Fruit fly (Drosophila melanogaster) Kc167 (cell line): Measurements from ENCODE around the gene CG12010.

ENCODE experiments used
- Myc ChIP-seq: fragments of >200 bp; optimal IDR thresholded peaks from 2 replicates; lab custom pipeline; 2017; ENCODE audit warnings: missing external identifiers
- Sin3A ChIP-seq: fragments of >200 bp; optimal IDR thresholded peaks from 2 replicates; lab custom pipeline; 2018; ENCODE audit warnings: missing external identifiers
- h ChIP-seq: fragments of >200 bp; optimal IDR thresholded peaks from 3 replicates; lab custom pipeline; 2018; ENCODE audit warnings: missing external identifiers
- insv ChIP-seq: fragments of >200 bp; optimal IDR thresholded peaks from 3 replicates; lab custom pipeline; 2018; ENCODE audit warnings: missing external identifiers
- psq ChIP-seq: fragments of >200 bp; optimal IDR thresholded peaks from 2 replicates; lab custom pipeline; 2017; ENCODE audit warnings: missing external identifiers
- ttk ChIP-seq: sonication (Bioruptor generic); optimal IDR thresholded peaks from 2 replicates; lab custom pipeline; 2017; ENCODE audit warnings: missing external identifiers

CG12010 gene

DNA sequence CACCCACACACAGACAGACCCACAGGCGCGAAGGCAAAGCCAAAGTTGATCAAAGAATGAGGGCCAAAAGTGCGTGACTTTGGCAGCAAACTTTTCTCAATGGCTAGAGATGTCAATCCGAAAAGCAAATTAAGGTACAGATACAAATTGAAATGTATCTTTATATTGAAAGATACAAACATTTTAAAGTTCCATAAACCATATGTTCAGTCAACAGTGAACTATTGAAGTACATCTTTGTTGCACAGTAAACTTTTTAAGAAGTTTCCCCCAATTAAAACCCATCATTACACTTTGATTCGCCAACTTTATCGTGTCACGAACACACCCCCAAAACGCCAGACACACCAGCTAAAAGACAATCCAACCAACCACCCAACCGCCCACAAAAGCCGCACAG is 37.6 kb downstream of the CG12010 start:
- TF ChIP-seq ttk (lab: Kevin White, UChicago) = no peak
- no peak for TF ChIP-seq Sin3A (lab: Kevin White, UChicago)
- no peak for TF ChIP-seq insv (lab: Kevin White, UChicago)
- no peak for TF ChIP-seq psq (lab: Kevin White, UChicago)
- no peak for TF ChIP-seq h (lab: Kevin White, UChicago)
- TF ChIP-seq Myc (lab: Kevin White, UChicago) = no peak

DNA sequence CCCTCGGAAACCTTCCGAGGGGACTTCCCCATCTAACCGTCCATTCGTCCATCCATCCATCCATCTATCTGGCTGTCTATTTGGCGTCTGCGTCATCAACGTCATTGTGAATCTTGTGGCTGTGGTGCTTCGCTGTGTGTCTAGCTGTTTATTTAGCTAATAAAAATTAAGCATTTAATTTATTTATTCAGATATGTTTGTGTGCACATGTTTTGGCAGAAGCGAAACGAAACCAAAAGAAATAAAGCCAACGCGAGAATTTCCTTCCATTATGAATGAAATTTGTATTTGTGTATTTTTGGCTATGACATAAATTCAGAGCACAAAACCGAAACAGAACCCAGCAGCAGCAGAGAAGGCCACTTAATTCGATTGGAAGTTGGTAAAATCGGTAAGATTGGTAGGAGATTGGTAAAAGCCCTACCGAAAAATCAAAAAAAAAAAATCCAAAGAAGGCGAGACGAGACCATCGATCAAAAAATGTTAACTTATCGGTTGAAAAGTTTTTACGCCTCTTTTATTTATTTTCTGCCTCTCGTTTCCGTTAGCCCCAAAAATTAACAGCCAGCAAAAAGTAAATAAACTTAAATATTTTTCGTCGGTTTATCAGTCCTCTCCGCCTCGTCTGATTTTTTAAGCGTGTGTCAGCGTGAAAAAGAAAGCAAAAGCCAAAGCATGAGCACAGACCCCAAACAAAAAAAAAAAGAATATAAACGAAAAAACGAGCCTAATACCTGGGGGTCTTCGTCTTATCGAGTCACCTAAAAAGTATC is 40.9 kb downstream of the CG12010 start:
- no peak for TF ChIP-seq psq (lab: Kevin White, UChicago)
- TF ChIP-seq ttk (lab: Kevin White, UChicago) = no peak
- no peak for TF ChIP-seq Sin3A (lab: Kevin White, UChicago)
- no peak for TF ChIP-seq h (lab: Kevin White, UChicago)
- TF ChIP-seq Myc (lab: Kevin White, UChicago) = no peak
- no peak for TF ChIP-seq insv (lab: Kevin White, UChicago)

DNA sequence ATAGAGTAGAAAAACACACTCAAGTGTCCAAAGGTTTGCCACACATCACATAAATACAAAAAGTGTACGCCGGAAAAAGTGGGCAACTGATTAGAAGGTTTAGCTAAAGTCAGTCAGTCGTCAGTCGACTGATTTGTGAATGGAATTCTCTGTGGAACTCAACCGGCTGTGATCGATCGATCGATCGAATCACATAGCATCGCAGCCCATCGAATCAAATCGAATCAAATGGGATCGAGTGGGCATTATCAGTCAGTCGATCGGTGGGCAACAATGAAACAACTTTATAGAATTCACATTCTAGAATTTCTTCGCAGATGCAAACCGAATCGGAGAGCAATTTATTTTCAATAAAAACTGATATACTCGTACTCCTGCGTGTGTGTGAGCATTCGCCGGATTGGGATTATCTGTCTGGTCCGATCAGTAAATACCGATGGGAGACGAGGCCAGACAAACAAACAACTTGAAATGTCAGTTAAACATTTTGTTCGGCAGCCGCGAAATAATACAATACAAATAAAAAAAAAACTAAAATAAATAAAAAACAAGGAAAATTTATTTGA is 41.6 kb downstream of the CG12010 start:
- no peak for TF ChIP-seq Sin3A (lab: Kevin White, UChicago)
- TF ChIP-seq psq (lab: Kevin White, UChicago) = no peak
- TF ChIP-seq h (lab: Kevin White, UChicago) = no peak
- no peak for TF ChIP-seq Myc (lab: Kevin White, UChicago)
- TF ChIP-seq ttk (lab: Kevin White, UChicago) = no peak
- TF ChIP-seq insv (lab: Kevin White, UChicago) = no peak

DNA sequence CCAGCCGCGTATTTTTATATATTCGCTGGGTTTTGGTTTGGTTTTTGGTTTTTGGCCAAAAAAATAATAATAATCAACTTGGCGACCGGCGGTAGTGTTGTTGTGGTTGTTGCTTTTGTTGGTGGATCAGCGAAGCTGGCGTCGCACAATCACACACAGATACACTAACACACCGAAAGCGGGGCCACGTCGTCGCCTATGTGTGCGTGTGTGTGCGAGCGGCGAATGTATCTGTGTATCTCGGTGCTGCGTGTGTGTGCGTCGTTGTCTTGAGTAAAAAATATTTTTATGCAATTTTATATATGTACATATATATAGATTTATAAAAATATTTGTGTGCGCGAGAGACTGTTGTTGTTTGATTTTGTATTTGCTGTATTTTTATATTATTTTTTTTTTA is 43.0 kb downstream of the CG12010 start:
- no peak for TF ChIP-seq h (lab: Kevin White, UChicago)
- no peak for TF ChIP-seq insv (lab: Kevin White, UChicago)
- no peak for TF ChIP-seq Myc (lab: Kevin White, UChicago)
- no peak for TF ChIP-seq ttk (lab: Kevin White, UChicago)
- no peak for TF ChIP-seq psq (lab: Kevin White, UChicago)
- no peak for TF ChIP-seq Sin3A (lab: Kevin White, UChicago)

DNA sequence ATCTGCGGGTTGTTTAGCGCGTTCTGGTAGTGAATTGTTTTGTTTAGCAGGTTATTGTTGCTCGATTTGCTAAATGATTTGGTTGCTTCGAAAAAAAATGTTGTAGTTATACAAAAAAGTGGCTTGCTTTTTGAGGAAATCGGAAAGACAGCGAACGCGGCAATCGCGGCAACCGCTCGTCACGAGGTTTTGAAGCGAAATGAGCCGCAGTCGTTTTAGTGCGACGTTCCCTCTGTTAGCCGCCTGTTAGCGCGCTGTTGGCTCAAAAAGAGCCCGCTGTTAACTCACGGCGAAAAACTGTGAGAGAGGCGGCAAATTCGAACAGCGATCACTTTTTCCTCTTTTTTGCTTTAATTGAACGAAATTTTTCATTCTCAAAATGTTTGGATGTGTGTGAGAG is 43.7 kb downstream of the CG12010 start:
- TF ChIP-seq insv (lab: Kevin White, UChicago) (no peak), h (lab: Kevin White, UChicago) (no peak), ttk (lab: Kevin White, UChicago) (no peak), Sin3A (lab: Kevin White, UChicago) (no peak)

DNA sequence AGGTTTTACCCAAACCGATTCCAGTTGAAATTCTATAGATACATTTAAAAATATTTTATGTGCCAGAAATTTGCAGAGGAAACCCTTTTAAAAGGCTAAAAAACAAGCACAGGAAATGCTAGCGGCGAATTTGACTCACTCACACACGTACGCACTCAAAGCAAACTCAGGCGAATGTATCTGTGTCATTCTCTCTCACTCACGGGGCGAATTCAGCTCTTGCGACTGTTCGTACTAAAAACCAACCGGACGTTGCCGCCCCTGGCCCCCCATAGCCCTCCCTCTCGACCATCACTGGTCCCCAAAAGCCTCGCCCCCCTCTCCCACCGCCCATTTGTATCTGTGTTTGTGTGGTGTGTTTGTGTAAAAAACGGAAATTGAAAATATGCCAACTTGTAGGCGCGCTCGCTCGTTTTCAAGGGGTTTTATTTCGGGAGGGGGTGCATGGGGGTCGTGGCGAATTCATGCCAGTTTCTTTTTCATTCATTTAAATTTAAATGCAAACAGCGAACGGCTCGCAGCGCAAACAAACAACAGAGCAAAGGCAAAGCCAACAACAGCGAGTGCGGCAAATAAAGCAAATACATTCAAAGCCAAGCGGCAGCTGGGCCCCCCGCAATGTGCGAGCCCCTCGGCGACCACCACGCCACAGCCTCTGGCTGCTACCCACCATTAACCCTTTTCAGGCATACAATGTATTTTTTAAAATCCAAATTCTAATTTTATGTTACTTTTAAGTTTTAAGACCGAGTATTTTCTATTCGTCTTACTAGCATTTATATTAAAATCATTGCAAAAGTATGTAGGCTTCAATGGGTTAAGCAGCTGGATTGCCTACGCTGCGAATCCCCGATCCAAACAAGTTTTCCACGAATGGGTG is 44.4 kb downstream of the CG12010 start:
- no peak for TF ChIP-seq ttk (lab: Kevin White, UChicago)
- TF ChIP-seq h (lab: Kevin White, UChicago) = no peak
- no peak for TF ChIP-seq Sin3A (lab: Kevin White, UChicago)

DNA sequence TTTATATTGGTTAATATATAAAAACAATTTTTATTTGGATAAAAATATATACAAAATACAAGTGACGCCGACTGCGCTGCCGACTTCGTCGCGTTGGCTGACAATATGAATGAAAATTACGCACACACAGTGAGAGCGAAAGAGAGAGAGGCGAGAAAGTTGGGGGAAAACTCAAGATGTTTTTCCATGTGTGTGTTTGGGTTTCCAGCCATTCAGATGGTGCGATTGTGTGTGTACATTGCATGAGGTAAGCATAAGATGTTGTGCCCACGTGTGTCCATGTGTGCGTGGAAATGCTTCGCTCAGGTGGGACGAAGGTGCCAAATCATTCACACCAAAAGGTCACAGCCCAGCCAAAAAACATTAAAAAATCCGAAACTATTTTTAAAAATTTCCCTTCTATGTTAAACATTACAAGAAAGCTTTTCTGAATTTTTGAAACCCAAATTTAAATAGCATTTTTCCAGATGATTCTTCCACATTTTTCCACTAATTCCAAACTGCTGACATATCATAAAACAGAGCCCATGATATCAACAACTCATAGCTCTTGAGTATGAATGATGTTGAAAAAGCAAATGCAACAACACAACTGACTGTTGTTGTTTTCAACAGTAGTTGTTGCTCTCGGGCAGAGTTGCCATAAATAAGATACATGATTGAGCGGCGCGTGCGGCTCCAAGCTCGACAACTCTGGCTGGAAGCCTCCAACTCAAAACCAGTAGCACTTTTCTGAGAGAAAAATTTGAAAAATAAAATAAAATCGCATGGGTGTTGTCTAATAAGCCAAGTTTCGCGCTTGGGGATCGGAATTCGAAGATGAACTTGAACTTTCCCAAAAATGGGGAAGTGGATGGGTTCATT is 45.5 kb downstream of the CG12010 start:
- TF ChIP-seq ttk (lab: Kevin White, UChicago) = no peak
- no peak for TF ChIP-seq h (lab: Kevin White, UChicago)
- TF ChIP-seq Sin3A (lab: Kevin White, UChicago) = no peak
- TF ChIP-seq psq (lab: Kevin White, UChicago) = no peak
- no peak for TF ChIP-seq Myc (lab: Kevin White, UChicago)
- no peak for TF ChIP-seq insv (lab: Kevin White, UChicago)

DNA sequence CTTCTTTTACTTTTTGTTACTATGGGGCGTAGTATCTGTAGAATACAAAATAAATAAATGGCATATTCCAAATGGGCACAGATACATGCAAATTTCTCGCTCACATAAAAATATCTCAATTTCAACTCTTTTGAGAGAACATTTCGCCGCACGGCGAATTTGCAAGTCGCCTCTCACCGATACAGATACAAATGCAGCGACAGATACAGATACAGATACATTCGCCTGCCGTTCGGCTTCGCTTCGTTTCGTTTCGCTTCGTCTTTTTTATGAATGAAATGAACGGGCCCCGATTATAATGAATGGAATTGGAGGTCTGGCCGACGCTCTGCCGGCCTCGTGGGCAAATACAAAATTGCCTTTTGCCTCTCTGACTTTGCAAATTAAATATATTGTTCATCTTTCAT is 46.2 kb downstream of the CG12010 start:
- no peak for TF ChIP-seq ttk (lab: Kevin White, UChicago)
- TF ChIP-seq psq (lab: Kevin White, UChicago) = no peak
- no peak for TF ChIP-seq Myc (lab: Kevin White, UChicago)
- no peak for TF ChIP-seq Sin3A (lab: Kevin White, UChicago)

DNA sequence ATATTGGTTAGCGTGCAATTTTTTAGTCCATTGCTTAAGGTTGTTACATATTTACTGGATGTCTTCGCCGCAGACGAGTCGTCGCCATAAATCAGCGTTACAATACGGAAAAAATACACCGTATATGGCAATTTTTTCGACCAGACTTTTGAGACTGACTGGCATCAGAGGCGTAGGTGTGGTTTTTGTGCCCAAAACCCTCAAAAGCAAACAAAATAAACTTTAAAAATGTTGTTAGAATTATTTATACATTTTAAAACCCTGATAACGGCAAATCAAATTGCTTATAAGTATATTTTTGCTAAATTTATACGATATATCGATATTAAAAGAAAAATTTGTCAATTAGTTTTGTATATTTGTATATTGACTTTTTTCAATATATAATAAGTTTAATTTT is 46.6 kb downstream of the CG12010 start:
- TF ChIP-seq h (lab: Kevin White, UChicago) = no peak
- TF ChIP-seq insv (lab: Kevin White, UChicago) = no peak
- no peak for TF ChIP-seq Myc (lab: Kevin White, UChicago)
- TF ChIP-seq Sin3A (lab: Kevin White, UChicago) = no peak
- TF ChIP-seq ttk (lab: Kevin White, UChicago) = no peak
- no peak for TF ChIP-seq psq (lab: Kevin White, UChicago)

DNA sequence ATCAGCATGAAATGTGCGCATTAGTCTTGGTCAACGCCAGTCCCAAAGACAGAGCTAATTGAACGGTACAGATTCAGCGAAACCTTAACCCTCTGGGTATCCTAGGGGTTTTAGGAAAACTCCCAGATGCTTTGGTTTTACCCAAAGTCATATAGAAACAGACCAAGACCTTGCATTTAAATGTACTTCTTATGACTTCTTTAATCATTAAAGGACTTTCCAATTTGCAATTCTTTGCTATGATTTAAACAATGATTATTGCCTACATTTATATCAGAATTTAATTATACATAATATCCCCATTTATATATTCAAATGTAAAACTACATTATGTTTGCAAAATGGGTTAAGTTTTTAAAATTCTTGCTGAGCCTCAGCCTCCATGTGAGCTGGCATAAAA is 48.9 kb downstream of the CG12010 start:
- TF ChIP-seq insv (lab: Kevin White, UChicago) = no peak
- TF ChIP-seq Myc (lab: Kevin White, UChicago) = no peak
- TF ChIP-seq ttk (lab: Kevin White, UChicago) = no peak
- TF ChIP-seq psq (lab: Kevin White, UChicago) = no peak
- TF ChIP-seq h (lab: Kevin White, UChicago) = no peak
